Fruit fly (Drosophila melanogaster) whole organism, adult: ENCODE measurements around the gene Trx2.

Experiments used
- CG11617 ChIP-seq: fragments of 200-800 bp; sonication (Bioruptor generic); optimal IDR thresholded peaks from 2 replicates; lab custom pipeline; 2017; ENCODE audit warnings: mild to moderate bottlenecking, missing biosample characterization, missing genetic modification reagents, missing genetic modification characterization
- CG12768 ChIP-seq: fragments of 200-800 bp; sonication (Bioruptor generic); optimal IDR thresholded peaks from 2 replicates; lab custom pipeline; 2017; ENCODE audit warnings: missing biosample characterization, missing genetic modification characterization, mild to moderate bottlenecking, moderate library complexity, missing genetic modification reagents
- CG1620 ChIP-seq: fragments of 200-800 bp; sonication (Bioruptor generic); optimal IDR thresholded peaks from 2 replicates; lab custom pipeline; 2016; ENCODE audit warnings: missing biosample characterization, missing genetic modification characterization
- CG33017 ChIP-seq: fragments of 200-800 bp; sonication (Bioruptor generic); optimal IDR thresholded peaks from 2 replicates; lab custom pipeline; 2018; ENCODE audit warnings: missing biosample characterization, mild to moderate bottlenecking, missing genetic modification characterization, moderate library complexity
- CG5204 ChIP-seq: fragments of 200-800 bp; sonication (Bioruptor generic); optimal IDR thresholded peaks from 2 replicates; lab custom pipeline; 2016; ENCODE audit warnings: missing biosample characterization, missing genetic modification characterization
- CG7101 ChIP-seq: fragments of 200-800 bp; sonication (Bioruptor generic); optimal IDR thresholded peaks from 2 replicates; lab custom pipeline; 2018; ENCODE audit warnings: missing biosample characterization, mild to moderate bottlenecking, missing genetic modification characterization, moderate library complexity
- Clk ChIP-seq: fragments of 200-800 bp; sonication (Bioruptor generic); optimal IDR thresholded peaks from 2 replicates; lab custom pipeline; 2017; ENCODE audit warnings: missing biosample characterization, missing genetic modification characterization
- Crg-1 ChIP-seq: fragments of 200-800 bp; sonication (Bioruptor generic); optimal IDR thresholded peaks from 2 replicates; lab custom pipeline; 2016; ENCODE audit warnings: missing biosample characterization, missing genetic modification characterization
- Hr96 ChIP-seq: fragments of 200-800 bp; sonication (Bioruptor generic); optimal IDR thresholded peaks from 2 replicates; lab custom pipeline; 2016; ENCODE audit warnings: missing biosample characterization, missing genetic modification characterization
- Mnt ChIP-seq: fragments of 200-800 bp; sonication (Bioruptor generic); optimal IDR thresholded peaks from 2 replicates; lab custom pipeline; 2016; ENCODE audit warnings: missing biosample characterization, mild to moderate bottlenecking, missing genetic modification characterization
- bab1 ChIP-seq: fragments of 200-800 bp; sonication (Bioruptor generic); optimal IDR thresholded peaks from 3 replicates; lab custom pipeline; 2019; ENCODE audit warnings: missing biosample characterization, mild to moderate bottlenecking, missing genetic modification characterization, moderate library complexity
- cnc ChIP-seq, 2 experiments: fragments of >200 bp; optimal IDR thresholded peaks; 2 replicates each; lab custom pipeline; 2017
- kay ChIP-seq: fragments of 200-800 bp; sonication (Bioruptor generic); peaks from one replicate; lab custom pipeline; 2016; ENCODE audit warnings: missing biosample characterization, missing genetic modification characterization, borderline replicate concordance
- toe ChIP-seq: fragments of 200-800 bp; sonication (Bioruptor generic); optimal IDR thresholded peaks from 2 replicates; lab custom pipeline; 2016; ENCODE audit warnings: missing biosample characterization, missing genetic modification characterization

DNA sequence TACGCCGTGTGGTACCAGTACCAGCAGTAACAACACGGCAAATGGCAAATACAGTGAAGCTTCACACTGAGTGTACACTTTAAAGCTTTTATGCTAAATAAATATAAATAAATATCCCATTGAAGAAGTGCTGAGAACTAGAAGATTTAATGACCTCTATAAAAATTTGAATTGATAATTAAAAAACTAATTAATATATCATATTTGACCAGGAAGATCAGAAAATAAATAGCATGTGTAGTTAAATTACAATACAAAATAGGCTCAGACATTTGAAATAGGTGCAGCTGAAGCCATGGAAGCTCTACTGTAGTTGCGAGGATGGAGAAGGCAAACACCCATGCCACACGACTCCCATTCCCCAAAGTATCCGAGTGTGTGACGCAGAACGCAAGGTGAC, 48.4 kb upstream of the Trx2 start:
- TF ChIP-seq Clk (no peak), CG7101 (tag; lab: Kevin White, UChicago) (peak; percentile 2), Hr96 (GFP tag; lab: Kevin White, UChicago) (no peak), CG5204 (GFP tag; lab: Kevin White, UChicago) (no peak), CG12768 (GFP tag; lab: Kevin White, UChicago) (peak; percentile 25), toe (GFP tag; lab: Kevin White, UChicago) (no peak), CG11617 (GFP tag; lab: Kevin White, UChicago) (no peak), bab1 (GFP tag; lab: Kevin White, UChicago) (no peak), CG1620 (no peak), cnc (optimal IDR thresholded peaks at IDR 0.05; lab: Kevin White, UChicago) (no peak), kay (GFP tag; lab: Kevin White, UChicago) (no peak), Crg-1 (GFP tag; lab: Kevin White, UChicago) (no peak), CG33017 (tag; lab: Kevin White, UChicago) (peak; percentile 9), Mnt (GFP tag; lab: Kevin White, UChicago) (no peak)
